Comparison of ENCODE assay signal across 1 fruit fly cellular context in the genomic region with DNA sequence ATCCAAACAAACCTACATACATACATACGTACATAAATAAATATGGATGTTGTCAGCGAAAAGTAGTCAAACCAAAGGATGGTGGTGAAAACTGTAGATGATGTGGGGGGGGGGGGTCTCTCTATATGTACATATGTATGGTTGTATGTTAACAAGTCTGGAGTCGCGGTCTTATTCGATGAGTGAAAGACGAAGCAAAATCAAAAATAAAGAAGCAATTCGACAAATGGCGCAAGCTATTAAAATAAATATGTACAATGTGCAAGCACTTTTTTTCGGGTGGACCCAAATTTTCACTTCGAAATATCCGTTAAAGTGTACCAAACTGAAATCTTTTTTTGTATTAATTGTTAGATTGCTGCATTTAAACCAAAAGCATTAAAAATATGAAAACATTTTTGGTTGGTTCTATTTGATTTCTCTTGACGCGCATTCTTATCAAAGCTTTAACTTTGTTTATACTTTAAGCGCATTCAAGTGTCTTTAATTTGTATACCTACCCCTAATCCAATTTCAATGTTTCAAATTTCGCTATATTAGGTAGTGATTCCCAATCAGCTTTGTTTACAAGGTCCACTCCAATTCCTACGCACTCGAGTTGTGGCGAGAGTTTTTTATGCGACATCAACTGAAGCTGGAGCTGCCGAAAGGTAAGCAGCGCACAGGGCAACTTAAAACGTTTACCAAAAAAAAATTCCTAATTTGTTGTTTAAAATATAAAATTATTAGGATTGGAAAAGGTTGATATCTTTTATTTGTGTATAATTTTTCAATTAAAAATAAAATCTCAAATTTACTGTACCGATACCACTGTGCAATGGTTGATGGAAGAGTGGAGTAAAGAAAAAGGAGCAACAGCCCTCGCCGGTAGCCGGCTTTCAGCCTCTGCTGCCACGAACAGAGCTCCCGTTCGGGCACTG.
TF ChIP-seq lines count a peak whose summit lies in the region.

CG31807 (minus strand) TSS at position 51 of the 920 bp plus-strand sequence.

TF ChIP-seq in whole organism, embryonic, 481 proteins besides CTCF, POLR2A, EP300 and RAD21 (continued from another document and continues in another):
- peak; percentile 30 to 63 for TF ChIP-seq chif (GFP tag; optimal IDR thresholded peaks at IDR 0.05; lab: Kevin White, UChicago)
- peak; percentile 73 for TF ChIP-seq Camta (GFP tag; optimal IDR thresholded peaks at IDR 0.05; lab: Kevin White, UChicago)
- TF ChIP-seq CG4707 (GFP tag; optimal IDR thresholded peaks at IDR 0.05; lab: Kevin White, UChicago), result no peak
- no peak for TF ChIP-seq CG11560 (tag; IDR thresholded peaks at IDR 0.05; lab: Robert Waterston, UW)
- TF ChIP-seq CG12942 (GFP tag; optimal IDR thresholded peaks at IDR 0.05; lab: Kevin White, UChicago), result peak; percentile 50
- TF ChIP-seq CG32532 (GFP tag; IDR thresholded peaks at IDR 0.05; lab: Robert Waterston, UW), result peak; percentile 20; the same call in 1 of the 2 replicates
- TF ChIP-seq CG7357 (GFP tag; IDR thresholded peaks at IDR 0.05; lab: Robert Waterston, UW), result peak; percentile 5; the same call in 1 of the 3 replicates
- TF ChIP-seq slbo (GFP tag; IDR thresholded peaks at IDR 0.05; lab: Robert Waterston, UW), result peak; percentile 58
- TF ChIP-seq Ets97D (GFP tag; optimal IDR thresholded peaks at IDR 0.05; lab: Kevin White, UChicago), result no peak
- TF ChIP-seq TFAM (GFP tag; optimal IDR thresholded peaks at IDR 0.05; lab: Kevin White, UChicago), result no peak
- no peak for TF ChIP-seq zf30C (GFP tag; optimal IDR thresholded peaks at IDR 0.05; lab: Kevin White, UChicago)
- peak; percentile 8 for TF ChIP-seq B-H2 (GFP tag; optimal IDR thresholded peaks at IDR 0.05; lab: Kevin White, UChicago)
- no peak for TF ChIP-seq Hey (tag; optimal IDR thresholded peaks at IDR 0.05; lab: Kevin White, UChicago)
- peak; percentile 68 for TF ChIP-seq CG8089 (GFP tag; optimal IDR thresholded peaks at IDR 0.05; lab: Kevin White, UChicago)
- peak; percentile 62 for TF ChIP-seq cwo (GFP tag; optimal IDR thresholded peaks at IDR 0.05; lab: Kevin White, UChicago)
- TF ChIP-seq Rfx (GFP tag; IDR thresholded peaks at IDR 0.05; lab: Robert Waterston, UW), result peak; percentile 37
- TF ChIP-seq cad (GFP tag; optimal IDR thresholded peaks at IDR 0.05; lab: Kevin White, UChicago), result no peak
- TF ChIP-seq vvl (GFP tag; IDR thresholded peaks at IDR 0.05; lab: Robert Waterston, UW), result peak; percentile 64
- no peak for TF ChIP-seq CG9876 (GFP tag; optimal IDR thresholded peaks at IDR 0.05; lab: Kevin White, UChicago)
- peak; percentile 30 for TF ChIP-seq kah (GFP tag; optimal IDR thresholded peaks at IDR 0.05; lab: Kevin White, UChicago)
- peak; percentile 75 for TF ChIP-seq shn (GFP tag; optimal IDR thresholded peaks at IDR 0.05; lab: Kevin White, UChicago)
- TF ChIP-seq CG30020 (tag; optimal IDR thresholded peaks at IDR 0.05; lab: Kevin White, UChicago), result peak; percentile 38
- peak; percentile 50 for TF ChIP-seq bcd (GFP tag; optimal IDR thresholded peaks at IDR 0.05; lab: Kevin White, UChicago)
- TF ChIP-seq CG7839 (tag; optimal IDR thresholded peaks at IDR 0.05; lab: Kevin White, UChicago), result peak; percentile 80
- TF ChIP-seq CG10959 (GFP tag; IDR thresholded peaks at IDR 0.05; lab: Robert Waterston, UW), result no peak
- TF ChIP-seq CG15073 (GFP tag; optimal IDR thresholded peaks at IDR 0.05; lab: Kevin White, UChicago), result no peak
- peak; percentile 33 for TF ChIP-seq CG4424 (GFP tag; optimal IDR thresholded peaks at IDR 0.05; lab: Kevin White, UChicago)
- TF ChIP-seq CG42726 (GFP tag; IDR thresholded peaks at IDR 0.05; lab: Robert Waterston, UW; ENCODE audit: partially characterized antibody), result no peak
- peak in 1 of 2 experiments; percentile 88 for TF ChIP-seq eve (GFP tag; optimal IDR thresholded peaks at IDR 0.05; lab: Kevin White, UChicago)
- TF ChIP-seq CG11398 (GFP tag; optimal IDR thresholded peaks at IDR 0.05; lab: Kevin White, UChicago), result no peak
- TF ChIP-seq CG2875 (GFP tag; optimal IDR thresholded peaks at IDR 0.05; lab: Kevin White, UChicago), result peak; percentile 75
- peak; percentile 78 for TF ChIP-seq CG7556 (GFP tag; optimal IDR thresholded peaks at IDR 0.05; lab: Kevin White, UChicago)
- TF ChIP-seq dpn (GFP tag; optimal IDR thresholded peaks at IDR 0.05; lab: Kevin White, UChicago), result peak; percentile 47 to 65
- peak; percentile 83 for TF ChIP-seq CG8924 (tag; optimal IDR thresholded peaks at IDR 0.05; lab: Kevin White, UChicago)
- peak; percentile 55 for TF ChIP-seq CG18011 (GFP tag; optimal IDR thresholded peaks at IDR 0.05; lab: Kevin White, UChicago)
- TF ChIP-seq CG12219 (GFP tag; optimal IDR thresholded peaks at IDR 0.05; lab: Kevin White, UChicago), result peak; percentile 74
- TF ChIP-seq CG3838 (GFP tag; optimal IDR thresholded peaks at IDR 0.05; lab: Kevin White, UChicago), result peak; percentile 37
- TF ChIP-seq ham (GFP tag; IDR thresholded peaks at IDR 0.05; lab: Robert Waterston, UW), result no peak
- peak; percentile 36 for TF ChIP-seq CG3163 (GFP tag; optimal IDR thresholded peaks at IDR 0.05; lab: Kevin White, UChicago)
- peak; percentile 24 for TF ChIP-seq CG6813 (GFP tag; optimal IDR thresholded peaks at IDR 0.05; lab: Kevin White, UChicago)
- no peak for TF ChIP-seq CG32767 (GFP tag; IDR thresholded peaks at IDR 0.05; lab: Robert Waterston, UW)
- peak; percentile 64 for TF ChIP-seq Ptx1 (GFP tag; IDR thresholded peaks at IDR 0.05; lab: Robert Waterston, UW)
- no peak for TF ChIP-seq Scr (GFP tag; IDR thresholded peaks at IDR 0.05; lab: Robert Waterston, UW; ENCODE audit: partially characterized antibody)
- no peak; the same call in 2 of the 3 replicates for TF ChIP-seq so (GFP tag; IDR thresholded peaks at IDR 0.05; lab: Robert Waterston, UW)
- no peak for TF ChIP-seq CG5953 (GFP tag; IDR thresholded peaks at IDR 0.05; lab: Robert Waterston, UW)
- peak; percentile 43 for TF ChIP-seq onecut (GFP tag; IDR thresholded peaks at IDR 0.05; lab: Robert Waterston, UW)
- no peak for TF ChIP-seq croc (GFP tag; conservative IDR thresholded peaks at IDR 0.05; lab: Robert Waterston, UW)
- TF ChIP-seq CG7987 (GFP tag; optimal IDR thresholded peaks at IDR 0.05; lab: Kevin White, UChicago), result no peak
- TF ChIP-seq fd64A (GFP tag; optimal IDR thresholded peaks at IDR 0.05; lab: Kevin White, UChicago), result no peak
- peak; percentile 27 for TF ChIP-seq fu2 (GFP tag; optimal IDR thresholded peaks at IDR 0.05; lab: Kevin White, UChicago)
- no peak for TF ChIP-seq Stat92E (GFP tag; optimal IDR thresholded peaks at IDR 0.05; lab: Kevin White, UChicago)
- peak; percentile 50 for TF ChIP-seq tap (tag; optimal IDR thresholded peaks at IDR 0.05; lab: Kevin White, UChicago)
- TF ChIP-seq CG12391 (tag; optimal IDR thresholded peaks at IDR 0.05; lab: Kevin White, UChicago), result peak; percentile 84
- peak; percentile 55 for TF ChIP-seq CG15601 (tag; optimal IDR thresholded peaks at IDR 0.05; lab: Kevin White, UChicago)
- TF ChIP-seq NFAT (GFP tag; IDR thresholded peaks at IDR 0.05; lab: Robert Waterston, UW), result 0 out of 2 replicates have a peak, but pooled peaks have one; percentile 14
- TF ChIP-seq E2f2 (GFP tag; IDR thresholded peaks at IDR 0.05; lab: Robert Waterston, UW), result peak; percentile 56
- peak; percentile 2 for TF ChIP-seq CG17912 (GFP tag; optimal IDR thresholded peaks at IDR 0.05; lab: Kevin White, UChicago)
- TF ChIP-seq CG18476 (GFP tag; optimal IDR thresholded peaks at IDR 0.05; lab: Kevin White, UChicago), result peak; percentile 26
- 0 out of 3 replicates have a peak, but pooled peaks have one; percentile 31 for TF ChIP-seq CG2199 (GFP tag; IDR thresholded peaks at IDR 0.05; lab: Robert Waterston, UW)
- TF ChIP-seq lov (optimal IDR thresholded peaks at IDR 0.05; lab: Kevin White, UChicago), result no peak
- 0 out of 3 replicates have a peak, but pooled peaks have one; percentile 30 for TF ChIP-seq lov (GFP tag; IDR thresholded peaks at IDR 0.05; lab: Robert Waterston, UW)
- TF ChIP-seq sna (GFP tag; IDR thresholded peaks at IDR 0.05; lab: Robert Waterston, UW; ENCODE audit: partially characterized antibody), result no peak
- TF ChIP-seq CG10543 (GFP tag; optimal IDR thresholded peaks at IDR 0.05; lab: Kevin White, UChicago), result peak; percentile 38
- TF ChIP-seq Awh (GFP tag; IDR thresholded peaks at IDR 0.05; lab: Robert Waterston, UW), result peak; percentile 50; the same call in 1 of the 2 replicates
- no peak for TF ChIP-seq bbx (GFP tag; IDR thresholded peaks at IDR 0.05; lab: Robert Waterston, UW; ENCODE audit: partially characterized antibody)
- TF ChIP-seq az2 (GFP tag; optimal IDR thresholded peaks at IDR 0.05; lab: Kevin White, UChicago), result peak; percentile 69
- peak; percentile 53 for TF ChIP-seq CG6254 (GFP tag; optimal IDR thresholded peaks at IDR 0.05; lab: Kevin White, UChicago)
- TF ChIP-seq zen2 (GFP tag; IDR thresholded peaks at IDR 0.05; lab: Robert Waterston, UW; ENCODE audit: partially characterized antibody), result no peak
- peak; percentile 75 for TF ChIP-seq CG17568 (GFP tag; optimal IDR thresholded peaks at IDR 0.05; lab: Kevin White, UChicago)
- TF ChIP-seq CG8765 (GFP tag; IDR thresholded peaks at IDR 0.05; lab: Robert Waterston, UW), result no peak
- peak; percentile 41 for TF ChIP-seq sisA (GFP tag; IDR thresholded peaks at IDR 0.05; lab: Robert Waterston, UW)
- peak; percentile 63 for TF ChIP-seq CG12236 (GFP tag; optimal IDR thresholded peaks at IDR 0.05; lab: Kevin White, UChicago)
- TF ChIP-seq insv (GFP tag; optimal IDR thresholded peaks at IDR 0.05; lab: Kevin White, UChicago), result peak in 1 of 2 experiments; percentile 13
- peak; percentile 75 for TF ChIP-seq CG3407 (GFP tag; optimal IDR thresholded peaks at IDR 0.05; lab: Kevin White, UChicago)
- no peak for TF ChIP-seq CG11456 (GFP tag; IDR thresholded peaks at IDR 0.05; lab: Robert Waterston, UW)
- TF ChIP-seq Nf-YC (tag; optimal IDR thresholded peaks at IDR 0.05; lab: Kevin White, UChicago), result peak; percentile 47
- peak; percentile 14 for TF ChIP-seq jing (GFP tag; optimal IDR thresholded peaks at IDR 0.05; lab: Kevin White, UChicago)
- TF ChIP-seq CG4730 (GFP tag; IDR thresholded peaks at IDR 0.05; lab: Robert Waterston, UW), result peak; percentile 52
- no peak for TF ChIP-seq CG5245 (GFP tag; optimal IDR thresholded peaks at IDR 0.05; lab: Kevin White, UChicago)
- peak; percentile 6 for TF ChIP-seq ERR (GFP tag; optimal IDR thresholded peaks at IDR 0.05; lab: Kevin White, UChicago)
- peak; percentile 17; the same call in 1 of the 4 replicates for TF ChIP-seq Gug (GFP tag; IDR thresholded peaks at IDR 0.05; lab: Robert Waterston, UW)
- TF ChIP-seq ttk (GFP tag; IDR thresholded peaks at IDR 0.05; lab: Robert Waterston, UW), result 0 out of 2 replicates have a peak, but pooled peaks have one; percentile 5
- peak; percentile 63 for TF ChIP-seq CoRest (tag; optimal IDR thresholded peaks at IDR 0.05; lab: Kevin White, UChicago)
- no peak for TF ChIP-seq Lpt (GFP tag; optimal IDR thresholded peaks at IDR 0.05; lab: Kevin White, UChicago)
- TF ChIP-seq jigr1 (GFP tag; IDR thresholded peaks at IDR 0.05; lab: Robert Waterston, UW), result no peak
- no peak for TF ChIP-seq Atf6 (GFP tag; IDR thresholded peaks at IDR 0.05; lab: Robert Waterston, UW)
- no peak for TF ChIP-seq CG11093 (GFP tag; IDR thresholded peaks at IDR 0.05; lab: Robert Waterston, UW)
- TF ChIP-seq CG15269 (tag; optimal IDR thresholded peaks at IDR 0.05; lab: Kevin White, UChicago), result peak; percentile 77
- TF ChIP-seq CG2129 (GFP tag; IDR thresholded peaks at IDR 0.05; lab: Robert Waterston, UW; ENCODE audit: partially characterized antibody), result no peak
- peak in 1 of 2 experiments; percentile 4 for TF ChIP-seq Hr78 (GFP tag; optimal IDR thresholded peaks at IDR 0.05; lab: Kevin White, UChicago)
- no peak for TF ChIP-seq grn (GFP tag; optimal IDR thresholded peaks at IDR 0.05; lab: Kevin White, UChicago)
- TF ChIP-seq CG14710 (tag; optimal IDR thresholded peaks at IDR 0.05; lab: Kevin White, UChicago), result peak; percentile 41
- peak; percentile 67 for TF ChIP-seq maf-S (GFP tag; optimal IDR thresholded peaks at IDR 0.05; lab: Kevin White, UChicago)
- no peak for TF ChIP-seq dan (GFP tag; IDR thresholded peaks at IDR 0.05; lab: Robert Waterston, UW)
- peak; percentile 70 for TF ChIP-seq disco-r (GFP tag; optimal IDR thresholded peaks at IDR 0.05; lab: Kevin White, UChicago)
- no peak for TF ChIP-seq CG15696 (tag; optimal IDR thresholded peaks at IDR 0.05; lab: Kevin White, UChicago)
- TF ChIP-seq Adf1 (GFP tag; IDR thresholded peaks at IDR 0.05; lab: Robert Waterston, UW), result peak; percentile 33; the same call in 1 of the 2 replicates
- 0 out of 2 replicates have a peak, but pooled peaks have one; percentile 14 for TF ChIP-seq sens-2 (GFP tag; IDR thresholded peaks at IDR 0.05; lab: Robert Waterston, UW)
- peak; percentile 45 for TF ChIP-seq ewg (GFP tag; optimal IDR thresholded peaks at IDR 0.05; lab: Kevin White, UChicago)
- TF ChIP-seq D19B (GFP tag; optimal IDR thresholded peaks at IDR 0.05; lab: Kevin White, UChicago), result peak; percentile 32
- no peak for TF ChIP-seq unc-4 (GFP tag; IDR thresholded peaks at IDR 0.05; lab: Robert Waterston, UW; ENCODE audit: partially characterized antibody)
- no peak for TF ChIP-seq CG1832 (GFP tag; optimal IDR thresholded peaks at IDR 0.05; lab: Kevin White, UChicago)
- no peak for TF ChIP-seq CG10654 (GFP tag; optimal IDR thresholded peaks at IDR 0.05; lab: Kevin White, UChicago)
- peak; percentile 84 for TF ChIP-seq CG2678 (tag; optimal IDR thresholded peaks at IDR 0.05; lab: Kevin White, UChicago)
- TF ChIP-seq btn (GFP tag; optimal IDR thresholded peaks at IDR 0.05; lab: Kevin White, UChicago), result peak; percentile 41
- TF ChIP-seq rib (GFP tag; IDR thresholded peaks at IDR 0.05; lab: Robert Waterston, UW), result no peak
- TF ChIP-seq ci (GFP tag; IDR thresholded peaks at IDR 0.05; lab: Robert Waterston, UW), result peak; percentile 52; the same call in 1 of the 3 replicates
- peak; percentile 51 for TF ChIP-seq twi (tag; optimal IDR thresholded peaks at IDR 0.05; lab: Kevin White, UChicago)
- TF ChIP-seq sim (GFP tag; IDR thresholded peaks at IDR 0.05; lab: Robert Waterston, UW), result 0 out of 2 replicates have a peak, but pooled peaks have one; percentile 42
- peak; percentile 44 for TF ChIP-seq CG3847 (GFP tag; IDR thresholded peaks at IDR 0.05; lab: Robert Waterston, UW)
- TF ChIP-seq nmo (GFP tag; optimal IDR thresholded peaks at IDR 0.05; lab: Kevin White, UChicago), result peak; percentile 77
- peak; percentile 55 for TF ChIP-seq CG9817 (tag; optimal IDR thresholded peaks at IDR 0.05; lab: Kevin White, UChicago)
- TF ChIP-seq CG12299 (tag; optimal IDR thresholded peaks at IDR 0.05; lab: Kevin White, UChicago), result peak; percentile 38
- peak; percentile 58 for TF ChIP-seq CG6654 (GFP tag; optimal IDR thresholded peaks at IDR 0.05; lab: Kevin White, UChicago)
- no peak for TF ChIP-seq CG31224 (GFP tag; IDR thresholded peaks at IDR 0.05; lab: Robert Waterston, UW)
- TF ChIP-seq CG6272 (GFP tag; IDR thresholded peaks at IDR 0.05; lab: Robert Waterston, UW), result peak; percentile 58
- TF ChIP-seq org-1 (GFP tag; optimal IDR thresholded peaks at IDR 0.05; lab: Kevin White, UChicago), result peak; percentile 80
- TF ChIP-seq CG10565 (GFP tag; optimal IDR thresholded peaks at IDR 0.05; lab: Kevin White, UChicago), result no peak
